Worm (Caenorhabditis elegans): ENCODE measurements around the gene cyp-33D3.

The cyp-33D3 gene

DNA sequence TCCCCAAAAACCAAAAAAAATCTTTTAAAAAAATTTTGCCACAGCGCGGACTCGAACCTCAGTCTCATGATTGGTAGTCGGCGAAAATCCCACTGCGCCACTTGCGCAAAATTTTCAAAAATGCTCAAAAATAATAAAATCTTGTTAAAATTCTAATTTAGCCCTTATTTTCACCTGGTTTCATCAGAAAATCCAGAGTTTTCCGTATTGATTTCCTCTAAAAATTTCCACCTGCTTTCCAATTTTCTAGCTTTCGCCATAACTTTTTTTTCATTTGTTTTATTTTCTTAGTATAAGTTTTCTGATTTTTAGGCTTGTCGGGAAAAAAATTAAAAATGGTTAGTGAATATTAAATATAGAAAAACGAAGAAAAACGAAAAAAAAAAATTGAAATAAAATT, 9.7 kb downstream of the cyp-33D3 start:
- TF ChIP-seq snpc-4 (tag; optimal IDR thresholded peaks at IDR 0.05) (no peak), ceh-39 (tag; optimal IDR thresholded peaks at IDR 0.05) (no peak), ham-2 (GFP tag; optimal IDR thresholded peaks at IDR 0.05) (no peak), unc-62 (GFP tag; optimal IDR thresholded peaks at IDR 0.05) (no peak), mab-5 (tag; optimal IDR thresholded peaks at IDR 0.05) (no peak), lin-32 (GFP tag; optimal IDR thresholded peaks at IDR 0.05) (no peak), ces-1 (GFP tag; optimal IDR thresholded peaks at IDR 0.05) (no peak), nhr-76 (tag; optimal IDR thresholded peaks at IDR 0.05) (no peak)

DNA sequence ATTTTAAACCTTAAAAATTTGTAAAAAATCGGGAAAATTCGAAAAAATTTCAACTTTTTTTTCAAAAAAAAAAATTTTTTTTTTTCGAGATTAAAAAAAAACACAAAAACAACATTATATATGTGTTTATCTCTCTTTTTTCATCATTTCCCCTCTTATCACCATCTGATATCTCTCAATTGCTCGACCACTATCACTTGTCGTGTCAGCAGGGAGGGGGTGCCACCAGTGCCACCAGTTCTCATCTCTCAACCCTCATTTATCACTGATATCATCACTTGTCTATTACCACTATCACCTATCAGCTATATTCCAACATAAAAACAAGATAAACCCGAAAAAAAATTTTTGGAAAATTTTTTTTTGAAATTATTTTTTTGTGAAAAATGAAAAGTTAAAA, 10.6 kb downstream of the cyp-33D3 start:
- no peak for TF ChIP-seq lin-32 (GFP tag; optimal IDR thresholded peaks at IDR 0.05)
- TF ChIP-seq elt-3 (tag; optimal IDR thresholded peaks at IDR 0.05): no peak

DNA sequence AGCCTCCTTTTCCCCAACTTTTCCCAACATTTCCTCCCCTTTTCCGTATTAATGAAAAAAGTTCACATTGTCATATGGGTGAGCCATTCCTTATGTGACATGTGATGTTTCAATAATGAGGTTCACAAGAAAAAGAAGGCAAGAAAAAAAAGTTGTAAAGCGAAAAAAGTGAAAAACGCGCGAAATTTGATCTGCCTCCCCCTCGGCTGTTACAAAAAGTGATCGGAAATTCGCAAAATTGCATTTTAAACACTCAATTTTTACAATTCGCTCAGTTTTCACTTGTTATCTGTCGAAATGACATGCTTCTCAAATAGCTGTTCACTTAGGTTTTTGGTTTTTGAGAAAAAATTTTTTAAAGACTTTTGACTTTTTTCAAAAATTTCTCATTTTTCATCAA, 15.5 kb downstream of the cyp-33D3 start:
- no peak for TF ChIP-seq M03D4.4 (tag; optimal IDR thresholded peaks at IDR 0.05)
- TF ChIP-seq unc-39 (tag; optimal IDR thresholded peaks at IDR 0.05): no peak
- TF ChIP-seq ceh-43 (GFP tag; optimal IDR thresholded peaks at IDR 0.05): no peak
- TF ChIP-seq mls-2 (tag; optimal IDR thresholded peaks at IDR 0.05): no peak
- no peak for TF ChIP-seq elt-3 (tag; optimal IDR thresholded peaks at IDR 0.05)
- TF ChIP-seq nhr-76 (tag; optimal IDR thresholded peaks at IDR 0.05): no peak
- no peak for TF ChIP-seq mep-1 (tag; optimal IDR thresholded peaks at IDR 0.05)
- no peak for TF ChIP-seq nhr-28 (tag; optimal IDR thresholded peaks at IDR 0.05)
- no peak for TF ChIP-seq cnd-1 (tag; optimal IDR thresholded peaks at IDR 0.05)
- TF ChIP-seq nhr-237 (tag; optimal IDR thresholded peaks at IDR 0.05): no peak

DNA sequence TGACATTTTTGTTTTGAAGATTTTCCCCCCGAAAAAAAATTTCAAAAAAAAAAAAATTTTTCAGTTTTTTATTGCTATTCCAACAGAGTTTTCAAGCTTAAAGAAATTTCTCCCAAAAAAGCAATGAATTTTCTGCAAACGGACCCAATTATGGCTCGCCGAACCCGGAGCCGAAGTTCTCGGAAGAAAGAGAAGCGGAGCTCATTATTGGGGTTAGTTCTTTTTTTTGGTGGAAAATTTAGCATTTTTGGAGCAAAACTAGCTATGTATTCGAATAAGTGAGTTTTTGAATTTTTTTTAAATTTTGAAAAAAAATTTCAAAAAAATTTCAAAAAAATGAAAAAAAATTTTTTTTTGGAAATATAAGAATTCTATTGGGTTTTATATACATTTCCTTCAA, 17.4 kb downstream of the cyp-33D3 start, which contains the start of gene ncs-5:
Gene ncs-5, plus strand, starts transcription at position 124 of the 400 bp plus-strand sequence.
- TF ChIP-seq elt-3 (tag; optimal IDR thresholded peaks at IDR 0.05): no peak
- no peak for TF ChIP-seq ztf-11 (tag; optimal IDR thresholded peaks at IDR 0.05)
- TF ChIP-seq mep-1 (tag; optimal IDR thresholded peaks at IDR 0.05): no peak
- TF ChIP-seq nhr-237 (tag; optimal IDR thresholded peaks at IDR 0.05): no peak
- TF ChIP-seq pha-4 (tag; optimal IDR thresholded peaks at IDR 0.05): no peak
- TF ChIP-seq ham-2 (GFP tag; optimal IDR thresholded peaks at IDR 0.05): no peak
- no peak for TF ChIP-seq hlh-1 (tag; optimal IDR thresholded peaks at IDR 0.05)
- no peak for TF ChIP-seq ceh-39 (tag; optimal IDR thresholded peaks at IDR 0.05)
- TF ChIP-seq unc-120 (tag; optimal IDR thresholded peaks at IDR 0.05; ENCODE audit: poor library complexity, severe bottlenecking): no peak
- TF ChIP-seq nhr-2 (tag; optimal IDR thresholded peaks at IDR 0.05): no peak
- TF ChIP-seq snpc-4 (tag; optimal IDR thresholded peaks at IDR 0.05): no peak
- TF ChIP-seq ceh-43 (GFP tag; optimal IDR thresholded peaks at IDR 0.05): no peak
- TF ChIP-seq elt-1 (tag; optimal IDR thresholded peaks at IDR 0.05; ENCODE audit: borderline replicate concordance, insufficient read depth): no peak
- no peak for TF ChIP-seq drap-1 (GFP tag; optimal IDR thresholded peaks at IDR 0.05)
- no peak for TF ChIP-seq tbx-8 (GFP tag; optimal IDR thresholded peaks at IDR 0.05)
- TF ChIP-seq sptf-1 (tag; optimal IDR thresholded peaks at IDR 0.05): no peak
- TF ChIP-seq cnd-1 (tag; optimal IDR thresholded peaks at IDR 0.05): no peak
- no peak for TF ChIP-seq ces-1 (GFP tag; optimal IDR thresholded peaks at IDR 0.05)
- no peak for TF ChIP-seq sem-2 (GFP tag; optimal IDR thresholded peaks at IDR 0.05)

DNA sequence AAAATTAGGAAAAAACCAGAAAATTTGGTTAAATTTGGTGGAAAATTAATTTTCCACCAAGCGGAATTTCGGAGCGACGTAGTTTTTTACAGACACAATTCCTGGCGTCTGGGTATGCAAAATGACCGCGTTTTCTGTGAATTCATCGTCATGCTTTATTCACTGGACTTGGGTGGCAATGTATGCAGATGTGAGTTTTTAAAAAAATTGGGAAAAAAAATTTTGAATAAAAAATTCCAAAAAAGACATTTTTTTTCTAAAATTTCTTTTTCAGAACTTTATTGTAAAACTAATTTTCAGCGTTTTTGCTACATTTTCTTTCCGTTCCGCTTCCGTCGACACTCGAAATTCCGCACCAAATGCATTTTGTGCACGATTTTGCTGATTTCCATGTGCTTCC, 25.7 kb downstream of the cyp-33D3 start, which contains the start of gene C54E10.7:
Gene C54E10.7, plus strand, starts transcription at position 301 of the 400 bp plus-strand sequence.
- no peak for TF ChIP-seq zip-8 (tag; optimal IDR thresholded peaks at IDR 0.05)
- no peak for TF ChIP-seq elt-3 (tag; optimal IDR thresholded peaks at IDR 0.05)
- no peak for TF ChIP-seq hlh-1 (tag; optimal IDR thresholded peaks at IDR 0.05)
- no peak for TF ChIP-seq nhr-76 (tag; optimal IDR thresholded peaks at IDR 0.05)
- no peak for TF ChIP-seq unc-62 (GFP tag; optimal IDR thresholded peaks at IDR 0.05)
- no peak for TF ChIP-seq pha-4 (tag; optimal IDR thresholded peaks at IDR 0.05)
- TF ChIP-seq ham-2 (GFP tag; optimal IDR thresholded peaks at IDR 0.05): no peak
- TF ChIP-seq unc-39 (tag; optimal IDR thresholded peaks at IDR 0.05): no peak
- TF ChIP-seq cnd-1 (tag; optimal IDR thresholded peaks at IDR 0.05): no peak
- no peak for TF ChIP-seq bed-3 (GFP tag; optimal IDR thresholded peaks at IDR 0.05)

DNA sequence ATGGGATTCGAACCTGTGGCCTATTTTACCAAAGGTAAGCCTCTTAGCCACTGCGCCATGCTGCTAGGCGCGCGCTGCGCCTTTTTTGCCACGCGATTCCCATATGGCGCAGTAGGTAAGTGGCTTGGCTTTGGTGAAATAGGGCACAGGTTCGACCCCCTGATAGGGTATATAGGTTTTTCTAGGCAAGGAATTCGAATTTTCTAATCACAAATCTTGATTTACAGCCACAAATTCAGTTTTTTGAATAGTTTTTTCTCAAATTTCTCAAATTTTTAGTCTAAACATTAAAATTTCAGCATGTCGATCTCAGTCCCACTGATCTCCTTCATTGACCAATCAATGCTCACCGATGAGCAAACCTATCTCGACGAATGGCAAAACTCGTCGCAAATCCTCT, 26.3 kb downstream of the cyp-33D3 start, which contains the start of gene C54E10.3:
Gene C54E10.3, plus strand, starts transcription at position 301 of the 400 bp plus-strand sequence.
- TF ChIP-seq tbx-8 (GFP tag; optimal IDR thresholded peaks at IDR 0.05): no peak
- no peak for TF ChIP-seq snpc-4 (tag; optimal IDR thresholded peaks at IDR 0.05)
- no peak for TF ChIP-seq ham-2 (GFP tag; optimal IDR thresholded peaks at IDR 0.05)
- no peak for TF ChIP-seq ces-1 (GFP tag; optimal IDR thresholded peaks at IDR 0.05)
- TF ChIP-seq sptf-1 (tag; optimal IDR thresholded peaks at IDR 0.05): no peak
- TF ChIP-seq nhr-12 (tag; optimal IDR thresholded peaks at IDR 0.05): no peak
- TF ChIP-seq ceh-43 (GFP tag; optimal IDR thresholded peaks at IDR 0.05): no peak
- TF ChIP-seq drap-1 (GFP tag; optimal IDR thresholded peaks at IDR 0.05): no peak
- no peak for TF ChIP-seq hlh-1 (tag; optimal IDR thresholded peaks at IDR 0.05)
- TF ChIP-seq lin-13 (tag; optimal IDR thresholded peaks at IDR 0.05): no peak
- no peak for TF ChIP-seq nhr-76 (tag; optimal IDR thresholded peaks at IDR 0.05)
- TF ChIP-seq blmp-1 (tag; optimal IDR thresholded peaks at IDR 0.05): no peak
- no peak for TF ChIP-seq mep-1 (tag; optimal IDR thresholded peaks at IDR 0.05)
- TF ChIP-seq unc-62 (GFP tag; optimal IDR thresholded peaks at IDR 0.05): no peak
- TF ChIP-seq ztf-11 (tag; optimal IDR thresholded peaks at IDR 0.05): no peak
- no peak for TF ChIP-seq unc-120 (tag; optimal IDR thresholded peaks at IDR 0.05; ENCODE audit: poor library complexity, severe bottlenecking)
- no peak for TF ChIP-seq ceh-39 (tag; optimal IDR thresholded peaks at IDR 0.05)
- TF ChIP-seq lsy-2 (tag; optimal IDR thresholded peaks at IDR 0.05): no peak
- TF ChIP-seq ceh-83 (GFP tag; optimal IDR thresholded peaks at IDR 0.05): no peak
